Fruit fly (Drosophila melanogaster) whole organism, prepupa: ENCODE measurements around the gene CG9632.

Experiments used
- Blimp-1 ChIP-seq: fragments of 200-800 bp; sonication (Bioruptor generic); optimal IDR thresholded peaks from 3 replicates; lab custom pipeline; 2017; ENCODE audit warnings: missing biosample characterization, missing genetic modification characterization, mild to moderate bottlenecking, moderate library complexity, missing genetic modification reagents
- CG11294 ChIP-seq: fragments of 200-800 bp; sonication (Bioruptor generic); IDR thresholded peaks from 2 replicates; pipeline ENCODE4 v1.3.6; 2022; ENCODE audit warnings: missing biosample characterization, missing genetic modification characterization
- CG11762 ChIP-seq: fragments of 200-800 bp; sonication (Bioruptor generic); optimal IDR thresholded peaks from 3 replicates; lab custom pipeline; 2016; ENCODE audit warnings: missing biosample characterization, missing genetic modification characterization; ENCODE audit not compliant: insufficient read depth
- CG11902 ChIP-seq: fragments of 200-800 bp; sonication (Bioruptor generic); optimal IDR thresholded peaks from 3 replicates; lab custom pipeline; 2016; ENCODE audit warnings: missing biosample characterization, missing genetic modification characterization
- CG15336 ChIP-seq: fragments of 200-800 bp; sonication (Bioruptor generic); IDR thresholded peaks from 2 replicates; pipeline ENCODE4 v1.3.6; 2022; ENCODE audit warnings: missing biosample characterization, missing genetic modification characterization
- CG1621 ChIP-seq: fragments of 200-800 bp; sonication (Bioruptor generic); optimal IDR thresholded peaks from 3 replicates; lab custom pipeline; 2018; ENCODE audit warnings: missing biosample characterization, mild to moderate bottlenecking, missing genetic modification characterization
- CG3032 ChIP-seq: fragments of 200-800 bp; optimal IDR thresholded peaks from 2 replicates; lab custom pipeline; 2019; ENCODE audit warnings: missing biosample characterization, mild to moderate bottlenecking, missing genetic modification characterization, moderate library complexity
- CG31627 ChIP-seq: fragments of 200-800 bp; sonication (Bioruptor generic); optimal IDR thresholded peaks from 3 replicates; lab custom pipeline; 2016; ENCODE audit warnings: missing biosample characterization, missing genetic modification characterization
- CG32006 ChIP-seq: fragments of 200-800 bp; sonication (Bioruptor generic); optimal IDR thresholded peaks from 3 replicates; lab custom pipeline; 2017; ENCODE audit warnings: missing biosample characterization, mild to moderate bottlenecking, missing genetic modification characterization
- CG34406 ChIP-seq: fragments of 200-800 bp; sonication (Bioruptor generic); optimal IDR thresholded peaks from 3 replicates; lab custom pipeline; 2016; ENCODE audit warnings: missing biosample characterization, missing genetic modification characterization
- CG3919 ChIP-seq: fragments of 200-800 bp; sonication (Bioruptor generic); optimal IDR thresholded peaks from 3 replicates; lab custom pipeline; 2016; ENCODE audit warnings: missing biosample characterization, missing genetic modification characterization
- CG6276 ChIP-seq: fragments of 200-800 bp; sonication (Bioruptor generic); optimal IDR thresholded peaks from 2 replicates; lab custom pipeline; 2017; ENCODE audit warnings: missing biosample characterization, mild to moderate bottlenecking, missing genetic modification characterization
- CG6792 ChIP-seq: fragments of 200-800 bp; sonication (Bioruptor generic); optimal IDR thresholded peaks from 3 replicates; lab custom pipeline; 2016; ENCODE audit warnings: missing biosample characterization, missing genetic modification characterization
- CG6808 ChIP-seq: fragments of 200-800 bp; sonication (Bioruptor generic); optimal IDR thresholded peaks from 3 replicates; lab custom pipeline; 2017; ENCODE audit warnings: missing biosample characterization, missing genetic modification characterization, mild to moderate bottlenecking, moderate library complexity, missing genetic modification reagents
- CG6854 ChIP-seq: fragments of 200-800 bp; sonication (Bioruptor generic); optimal IDR thresholded peaks from 2 replicates; lab custom pipeline; 2017; ENCODE audit warnings: missing biosample characterization, mild to moderate bottlenecking, missing genetic modification characterization
- CG7368 ChIP-seq: fragments of 200-800 bp; sonication (Bioruptor generic); optimal IDR thresholded peaks from 3 replicates; lab custom pipeline; 2016; ENCODE audit warnings: missing biosample characterization, missing genetic modification characterization
- CG8119 ChIP-seq: fragments of 200-800 bp; sonication (Bioruptor generic); IDR thresholded peaks from 3 replicates; pipeline ENCODE4 v1.3.6; 2022; ENCODE audit warnings: missing biosample characterization, missing genetic modification characterization
- CG8319 ChIP-seq: fragments of 200-800 bp; sonication (Bioruptor generic); optimal IDR thresholded peaks from 3 replicates; lab custom pipeline; 2016; ENCODE audit warnings: missing biosample characterization, missing genetic modification characterization
- CG8632 ChIP-seq: fragments of 200-800 bp; sonication (Bioruptor generic); optimal IDR thresholded peaks from 3 replicates; lab custom pipeline; 2016; ENCODE audit warnings: missing biosample characterization, missing genetic modification characterization
- CG9139 ChIP-seq: fragments of 200-800 bp; sonication (Bioruptor generic); optimal IDR thresholded peaks from 3 replicates; lab custom pipeline; 2017; ENCODE audit warnings: missing biosample characterization, mild to moderate bottlenecking, missing genetic modification characterization
- Eip75B ChIP-seq: fragments of 200-800 bp; sonication (Bioruptor generic); optimal IDR thresholded peaks from 3 replicates; lab custom pipeline; 2016; ENCODE audit warnings: missing biosample characterization, missing genetic modification characterization
- Eip78C ChIP-seq: fragments of 200-800 bp; sonication (Bioruptor generic); peaks from one replicate; lab custom pipeline; 2016; ENCODE audit warnings: missing biosample characterization, missing genetic modification characterization
- Gug ChIP-seq: fragments of 200-800 bp; sonication (Bioruptor generic); IDR thresholded peaks from 2 replicates; pipeline ENCODE4 v1.3.6; 2022; ENCODE audit warnings: missing biosample characterization, missing genetic modification characterization
- Hr38 ChIP-seq: sonication (Bioruptor generic); optimal IDR thresholded peaks from 2 replicates; lab custom pipeline; 2016; ENCODE audit warnings: missing biosample characterization, missing genetic modification characterization
- Hr39 ChIP-seq: fragments of 200-800 bp; sonication (Bioruptor generic); optimal IDR thresholded peaks from 2 replicates; lab custom pipeline; 2016; ENCODE audit warnings: missing biosample characterization, missing genetic modification characterization
- Met ChIP-seq: fragments of 200-800 bp; sonication (Bioruptor generic); optimal IDR thresholded peaks from 3 replicates; lab custom pipeline; 2016; ENCODE audit warnings: missing biosample characterization, missing genetic modification characterization
- OdsH ChIP-seq: fragments of 200-800 bp; sonication (Bioruptor generic); optimal IDR thresholded peaks from 3 replicates; lab custom pipeline; 2016; ENCODE audit warnings: missing biosample characterization, missing genetic modification characterization
- Sox102F ChIP-seq: fragments of 200-800 bp; sonication (Bioruptor generic); optimal IDR thresholded peaks from 2 replicates; lab custom pipeline; 2016; ENCODE audit warnings: missing biosample characterization, mild to moderate bottlenecking, missing genetic modification characterization
- acj6 ChIP-seq: fragments of 200-800 bp; sonication (Bioruptor generic); optimal IDR thresholded peaks from 3 replicates; lab custom pipeline; 2016; ENCODE audit warnings: missing biosample characterization, missing genetic modification characterization
- cyc ChIP-seq: fragments of 200-800 bp; sonication (Bioruptor generic); optimal IDR thresholded peaks from 3 replicates; lab custom pipeline; 2016; ENCODE audit warnings: missing biosample characterization, missing genetic modification characterization
- dac ChIP-seq: fragments of 200-800 bp; sonication (Bioruptor generic); optimal IDR thresholded peaks from 2 replicates; lab custom pipeline; 2017; ENCODE audit warnings: missing biosample characterization, mild to moderate bottlenecking, missing genetic modification characterization
- dsx ChIP-seq: fragments of 200-800 bp; optimal IDR thresholded peaks from 3 replicates; lab custom pipeline; 2019; ENCODE audit warnings: missing biosample characterization, mild to moderate bottlenecking, missing genetic modification characterization, moderate library complexity; ENCODE audit not compliant: poor library complexity, severe bottlenecking
- eg ChIP-seq: fragments of 200-800 bp; sonication (Bioruptor generic); IDR thresholded peaks from 3 replicates; pipeline ENCODE4 v1.3.6; 2022; ENCODE audit warnings: missing biosample characterization, missing genetic modification characterization
- esn ChIP-seq: fragments of 200-800 bp; sonication (Bioruptor generic); optimal IDR thresholded peaks from 2 replicates; lab custom pipeline; 2016; ENCODE audit warnings: missing biosample characterization, mild to moderate bottlenecking, missing genetic modification characterization, moderate library complexity
- fd85E ChIP-seq: fragments of 200-800 bp; sonication (Bioruptor generic); optimal IDR thresholded peaks from 3 replicates; lab custom pipeline; 2016; ENCODE audit warnings: missing biosample characterization, missing genetic modification characterization
- pdm3 ChIP-seq: fragments of 200-800 bp; sonication (Bioruptor generic); optimal IDR thresholded peaks from 3 replicates; lab custom pipeline; 2016; ENCODE audit warnings: missing biosample characterization, missing genetic modification characterization
- salr ChIP-seq, 2 experiments: fragments of 200-800 bp; sonication (Bioruptor generic); optimal IDR thresholded peaks; 3 replicates each; lab custom pipeline; 2016 to 2018; ENCODE audit warnings: missing biosample characterization in 2 of 2, missing genetic modification characterization in 2 of 2, mild to moderate bottlenecking in 1 of 2
- spab ChIP-seq: fragments of 200-800 bp; sonication (Bioruptor generic); optimal IDR thresholded peaks from 2 replicates; lab custom pipeline; 2017; ENCODE audit warnings: missing biosample characterization, mild to moderate bottlenecking, missing genetic modification characterization, missing genetic modification reagents
- ss ChIP-seq, 2 experiments: fragments of 200-800 bp; sonication (Bioruptor generic); optimal IDR thresholded peaks; 2 replicates in 1 of 2; 3 replicates in 1 of 2; lab custom pipeline; 2017 to 2018; ENCODE audit warnings: mild to moderate bottlenecking in 2 of 2, missing biosample characterization in 2 of 2, missing genetic modification characterization in 2 of 2, moderate library complexity in 1 of 2
- topi ChIP-seq: fragments of 200-800 bp; sonication (Bioruptor generic); optimal IDR thresholded peaks from 3 replicates; lab custom pipeline; 2016; ENCODE audit warnings: missing biosample characterization, missing genetic modification characterization
- vri ChIP-seq: fragments of 200-800 bp; sonication (Bioruptor generic); optimal IDR thresholded peaks from 3 replicates; lab custom pipeline; 2016; ENCODE audit warnings: missing biosample characterization, mild to moderate bottlenecking, missing genetic modification characterization

CG9632 gene

DNA sequence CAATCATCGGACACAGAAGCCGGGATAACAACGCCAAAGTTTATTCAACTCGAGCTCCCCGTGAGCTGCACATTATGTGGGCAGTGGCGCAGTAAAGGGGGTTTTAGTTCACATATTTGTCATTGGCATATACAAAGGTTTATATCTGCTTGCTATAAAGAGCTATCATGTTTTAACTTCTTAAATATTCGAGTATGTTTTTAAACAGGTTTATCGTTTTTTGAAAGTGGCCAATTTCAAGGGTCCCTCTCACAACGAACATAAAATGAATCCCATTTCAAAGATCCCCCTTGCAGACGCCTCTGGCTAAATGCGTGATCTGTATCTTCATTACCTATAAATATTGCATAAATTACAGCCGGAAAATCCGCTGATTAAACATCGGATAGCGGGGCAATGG is 32.4 kb upstream of the CG9632 start (continued):
- TF ChIP-seq CG8119 (GFP tag; lab: Robert Waterston, UW) (peak; percentile 60), OdsH (GFP tag; lab: Kevin White, UChicago) (peak; percentile 66), CG3919 (GFP tag; lab: Kevin White, UChicago) (peak; percentile 77), CG11294 (GFP tag; lab: Robert Waterston, UW) (0 out of 2 replicates have a peak, but pooled peaks have one; percentile 22), CG11902 (GFP tag; lab: Kevin White, UChicago) (peak; percentile 51), fd85E (GFP tag; lab: Kevin White, UChicago) (no peak), salr (GFP tag; optimal IDR thresholded peaks at IDR 0.05; lab: Kevin White, UChicago) (peak in 1 of 2 experiments; percentile 65), Met (GFP tag; lab: Kevin White, UChicago) (peak; percentile 78), CG32006 (GFP tag; lab: Kevin White, UChicago) (no peak), Gug (GFP tag; lab: Robert Waterston, UW) (0 out of 2 replicates have a peak, but pooled peaks have one; percentile 35), ss (GFP tag; optimal IDR thresholded peaks at IDR 0.05; lab: Kevin White, UChicago) (peak; percentile 84), topi (peak; percentile 68), esn (GFP tag; lab: Kevin White, UChicago) (peak; percentile 80), CG6808 (peak; percentile 91), dsx (GFP tag; lab: Kevin White, UChicago) (peak; percentile 81), Hr38 (GFP tag; lab: Kevin White, UChicago) (no peak), eg (GFP tag; lab: Robert Waterston, UW) (no peak), CG8319 (peak; percentile 50), CG11762 (peak; percentile 46), spab (peak; percentile 79), pdm3 (GFP tag; lab: Kevin White, UChicago) (peak; percentile 77), CG34406 (GFP tag; lab: Kevin White, UChicago) (peak; percentile 65), Eip75B (GFP tag; lab: Kevin White, UChicago) (peak; percentile 77), CG6792 (GFP tag; lab: Kevin White, UChicago) (peak; percentile 67), acj6 (GFP tag; lab: Kevin White, UChicago) (peak; percentile 75), CG31627 (peak; percentile 81), Eip78C (GFP tag; lab: Kevin White, UChicago) (peak; percentile 95), CG3032 (tag; lab: Kevin White, UChicago) (peak; percentile 90), CG1621 (tag; lab: Kevin White, UChicago) (peak; percentile 62), CG6854 (GFP tag; lab: Kevin White, UChicago) (no peak), Sox102F (GFP tag; lab: Kevin White, UChicago) (peak; percentile 77), Blimp-1 (GFP tag; lab: Kevin White, UChicago) (peak; percentile 24), CG15336 (peak; percentile 52), CG8632 (GFP tag; lab: Kevin White, UChicago) (peak; percentile 63), Hr39 (GFP tag; lab: Kevin White, UChicago) (peak; percentile 79), cyc (GFP tag; lab: Kevin White, UChicago) (peak; percentile 76), CG7368 (GFP tag; lab: Kevin White, UChicago) (peak; percentile 53), CG9139 (GFP tag; lab: Kevin White, UChicago) (peak; percentile 74), CG6276 (GFP tag; lab: Kevin White, UChicago) (no peak)

DNA sequence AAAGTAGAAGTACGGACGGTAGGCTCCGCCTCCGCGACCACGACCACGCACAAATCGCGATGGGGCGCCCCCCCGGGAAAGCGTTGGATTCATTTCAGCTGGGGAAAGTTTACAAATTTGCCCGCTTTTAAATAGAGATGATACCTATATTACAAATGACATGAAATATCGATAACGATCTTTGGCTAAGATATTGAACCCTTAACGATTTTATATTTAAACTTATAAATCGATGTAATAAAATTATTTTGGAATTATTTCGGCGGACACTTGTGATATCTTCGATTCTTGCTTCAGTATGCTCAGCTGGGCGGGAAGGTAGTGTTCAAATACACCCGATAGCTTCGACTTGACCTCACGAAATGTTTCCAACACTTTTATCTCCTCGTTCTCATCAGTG is 27.5 kb upstream of the CG9632 start, which contains the start of gene rec:
TSS of gene rec (minus strand) at position 108 of the 400 bp plus-strand sequence.
- peak; percentile 11 for TF ChIP-seq Eip78C (GFP tag; lab: Kevin White, UChicago)
- TF ChIP-seq CG11762: no peak
- TF ChIP-seq vri (GFP tag; lab: Kevin White, UChicago): no peak
- no peak for TF ChIP-seq dac (GFP tag; lab: Kevin White, UChicago)
